Worm (Caenorhabditis elegans): ENCODE results near the gene W03H9.2.

- no peak for TF ChIP-seq snpc-1.1 (tag; optimal IDR thresholded peaks at IDR 0.05; ENCODE audit: insufficient read depth)
- TF ChIP-seq pha-4 (tag; optimal IDR thresholded peaks at IDR 0.05): no peak
- TF ChIP-seq B0019.2 (GFP tag; conservative IDR thresholded peaks at IDR 0.05): no peak
- TF ChIP-seq tlf-1 (GFP tag; optimal IDR thresholded peaks at IDR 0.05): no peak
- no peak for TF ChIP-seq snpc-3.4 (tag; optimal IDR thresholded peaks at IDR 0.05)
- TF ChIP-seq dox-1 (GFP tag; IDR thresholded peaks at IDR 0.05): no peak
These were observed 6.1 kb downstream of the W03H9.2 start, which contains the start of gene K09E4.1 for ce11 chrII:14137538-14137937.

All from whole organism, young adult.